Worm (Caenorhabditis elegans) whole organism, late embryonic: Measurements from ENCODE around the gene zen-4.

Experiments
- C38D4.7 ChIP-seq: fragments of 200-800 bp; sonication (Bioruptor generic); optimal IDR thresholded peaks from 2 replicates; lab custom pipeline; 2018; ENCODE audit warnings: mild to moderate bottlenecking, missing genetic modification characterization, moderate library complexity, missing compliant biosample characterization
- F13H6.1 ChIP-seq: sonication (generic microtip); optimal IDR thresholded peaks from 2 replicates; lab custom pipeline; 2016; ENCODE audit warnings: missing genetic modification characterization, missing compliant biosample characterization
- Y22D7AL.16 ChIP-seq: sonication (generic microtip); optimal IDR thresholded peaks from 2 replicates; lab custom pipeline; 2016; ENCODE audit warnings: missing genetic modification characterization, missing compliant biosample characterization
- ahr-1 ChIP-seq: sonication (generic microtip); optimal IDR thresholded peaks from 2 replicates; lab custom pipeline; 2016; ENCODE audit warnings: missing genetic modification characterization, missing compliant biosample characterization
- ceh-14 ChIP-seq: sonication (generic microtip); optimal IDR thresholded peaks from 2 replicates; lab custom pipeline; 2016; ENCODE audit warnings: missing genotype, missing genetic modification characterization, missing compliant biosample characterization
- ceh-18 ChIP-seq: sonication (generic microtip); optimal IDR thresholded peaks from 2 replicates; lab custom pipeline; 2016; ENCODE audit warnings: missing genetic modification characterization, missing compliant biosample characterization
- ceh-19 ChIP-seq: fragments of 200-800 bp; sonication (Bioruptor generic); optimal IDR thresholded peaks from 2 replicates; lab custom pipeline; 2018; ENCODE audit warnings: mild to moderate bottlenecking, missing genetic modification characterization, missing compliant biosample characterization
- ceh-2 ChIP-seq: sonication (generic microtip); optimal IDR thresholded peaks from 2 replicates; lab custom pipeline; 2016; ENCODE audit warnings: missing genotype, missing genetic modification characterization, missing compliant biosample characterization
- ceh-22 ChIP-seq: sonication (generic microtip); optimal IDR thresholded peaks from 2 replicates; lab custom pipeline; 2017; ENCODE audit warnings: missing biosample characterization, missing genetic modification characterization
- ceh-30 ChIP-seq: fragments of 150-350 bp; optimal IDR thresholded peaks from 2 replicates; lab custom pipeline; 2014; ENCODE audit warnings: missing biosample characterization, missing genetic modification characterization
- ceh-31 ChIP-seq: sonication (generic microtip); optimal IDR thresholded peaks from 2 replicates; lab custom pipeline; 2016; ENCODE audit warnings: missing genetic modification characterization, missing compliant biosample characterization
- ceh-34 ChIP-seq: sonication (generic microtip); optimal IDR thresholded peaks from 2 replicates; lab custom pipeline; 2016; ENCODE audit warnings: mild to moderate bottlenecking, missing genetic modification characterization, missing compliant biosample characterization
- ceh-48 ChIP-seq: sonication (generic microtip); optimal IDR thresholded peaks from 2 replicates; lab custom pipeline; 2016; ENCODE audit warnings: missing genetic modification characterization, inconsistent platforms, missing compliant biosample characterization
- ceh-6 ChIP-seq: fragments of 200-800 bp; sonication (Bioruptor generic); optimal IDR thresholded peaks from 2 replicates; lab custom pipeline; 2018; ENCODE audit warnings: mild to moderate bottlenecking, missing genetic modification characterization, missing compliant biosample characterization
- ceh-9 ChIP-seq: sonication (generic microtip); optimal IDR thresholded peaks from 2 replicates; lab custom pipeline; 2016; ENCODE audit warnings: mild to moderate bottlenecking, missing genetic modification characterization, inconsistent platforms, missing compliant biosample characterization
- dmd-4 ChIP-seq: sonication (generic microtip); optimal IDR thresholded peaks from 2 replicates; lab custom pipeline; 2016; ENCODE audit warnings: borderline replicate concordance, missing genetic modification characterization, missing compliant biosample characterization
- elt-2 ChIP-seq: sonication (generic microtip); optimal IDR thresholded peaks from 2 replicates; lab custom pipeline; 2016; ENCODE audit warnings: missing genetic modification reagents, missing genetic modification characterization, missing compliant biosample characterization
- fax-1 ChIP-seq: sonication (generic microtip); optimal IDR thresholded peaks from 2 replicates; lab custom pipeline; 2016; ENCODE audit warnings: missing genotype, missing genetic modification characterization, missing compliant biosample characterization
- fkh-10 ChIP-seq: fragments of 150-350 bp; optimal IDR thresholded peaks from 2 replicates; lab custom pipeline; 2014; ENCODE audit warnings: missing biosample characterization, missing genetic modification reagents, missing genetic modification characterization
- hlh-13 ChIP-seq: fragments of 200-800 bp; sonication (Bioruptor generic); optimal IDR thresholded peaks from 2 replicates; lab custom pipeline; 2018; ENCODE audit warnings: mild to moderate bottlenecking, missing genetic modification characterization, missing compliant biosample characterization
- hlh-15 ChIP-seq: sonication (generic microtip); optimal IDR thresholded peaks from 2 replicates; lab custom pipeline; 2016; ENCODE audit warnings: missing genetic modification characterization, missing compliant biosample characterization
- hlh-8 ChIP-seq: sonication (generic microtip); optimal IDR thresholded peaks from 2 replicates; lab custom pipeline; 2016; ENCODE audit warnings: missing genotype, missing genetic modification characterization, missing compliant biosample characterization
- lim-6 ChIP-seq: sonication (generic microtip); optimal IDR thresholded peaks from 2 replicates; lab custom pipeline; 2016; ENCODE audit warnings: missing genetic modification characterization, missing compliant biosample characterization
- nfya-1 ChIP-seq: sonication (generic microtip); optimal IDR thresholded peaks from 2 replicates; lab custom pipeline; 2017; ENCODE audit warnings: missing genetic modification characterization, mild to moderate bottlenecking, missing compliant biosample characterization, antibody characterized with exemption, moderate library complexity
- nhr-11 ChIP-seq: fragments of 150-350 bp; optimal IDR thresholded peaks from 2 replicates; lab custom pipeline; 2014; ENCODE audit warnings: missing biosample characterization, missing genetic modification characterization
- npax-4 ChIP-seq: sonication (generic microtip); optimal IDR thresholded peaks from 2 replicates; lab custom pipeline; 2016; ENCODE audit warnings: missing genetic modification characterization, missing compliant biosample characterization
- odd-2 ChIP-seq: sonication (generic microtip); optimal IDR thresholded peaks from 2 replicates; lab custom pipeline; 2017; ENCODE audit warnings: antibody characterized with exemption, mild to moderate bottlenecking, missing genetic modification characterization, missing compliant biosample characterization
- pat-9 ChIP-seq: fragments of 200-800 bp; sonication (Bioruptor generic); optimal IDR thresholded peaks from 2 replicates; lab custom pipeline; 2018; ENCODE audit warnings: mild to moderate bottlenecking, missing genetic modification characterization, moderate library complexity, missing compliant biosample characterization
- pax-1 ChIP-seq: fragments of 150-350 bp; optimal IDR thresholded peaks from 2 replicates; lab custom pipeline; 2014; ENCODE audit warnings: missing biosample characterization, missing genetic modification characterization
- pha-4 ChIP-seq: fragments of 150-350 bp; optimal IDR thresholded peaks from 2 replicates; lab custom pipeline; 2018; ENCODE audit warnings: missing biosample characterization, missing genetic modification reagents, missing genetic modification characterization
- pqm-1 ChIP-seq: sonication (generic microtip); optimal IDR thresholded peaks from 2 replicates; lab custom pipeline; 2016; ENCODE audit warnings: missing genetic modification characterization, missing compliant biosample characterization
- pros-1 ChIP-seq: fragments of 150-350 bp; optimal IDR thresholded peaks from 2 replicates; lab custom pipeline; 2014; ENCODE audit warnings: missing biosample characterization, missing genetic modification reagents, missing genetic modification characterization
- ref-2 ChIP-seq: sonication (generic microtip); optimal IDR thresholded peaks from 2 replicates; lab custom pipeline; 2016; ENCODE audit warnings: missing genetic modification characterization, missing compliant biosample characterization
- rnt-1 ChIP-seq: sonication (generic microtip); optimal IDR thresholded peaks from 2 replicates; lab custom pipeline; 2016; ENCODE audit warnings: missing genetic modification characterization, missing compliant biosample characterization
- sox-4 ChIP-seq: sonication (generic microtip); optimal IDR thresholded peaks from 2 replicates; lab custom pipeline; 2017; ENCODE audit warnings: mild to moderate bottlenecking, missing genetic modification characterization, inconsistent platforms, missing compliant biosample characterization
- syd-9 ChIP-seq: sonication (generic microtip); optimal IDR thresholded peaks from 2 replicates; lab custom pipeline; 2016; ENCODE audit warnings: mild to moderate bottlenecking, missing genetic modification characterization, moderate library complexity, missing compliant biosample characterization
- tbx-2 ChIP-seq: sonication (generic microtip); optimal IDR thresholded peaks from 2 replicates; lab custom pipeline; 2016; ENCODE audit warnings: missing genetic modification characterization, missing compliant biosample characterization
- tbx-7 ChIP-seq: sonication (generic microtip); optimal IDR thresholded peaks from 2 replicates; lab custom pipeline; 2016; ENCODE audit warnings: missing genotype, missing genetic modification characterization, missing compliant biosample characterization
- unc-55 ChIP-seq: sonication (generic microtip); optimal IDR thresholded peaks from 2 replicates; lab custom pipeline; 2017; ENCODE audit warnings: missing biosample characterization, missing genetic modification reagents, missing genetic modification characterization

The zen-4 gene

DNA sequence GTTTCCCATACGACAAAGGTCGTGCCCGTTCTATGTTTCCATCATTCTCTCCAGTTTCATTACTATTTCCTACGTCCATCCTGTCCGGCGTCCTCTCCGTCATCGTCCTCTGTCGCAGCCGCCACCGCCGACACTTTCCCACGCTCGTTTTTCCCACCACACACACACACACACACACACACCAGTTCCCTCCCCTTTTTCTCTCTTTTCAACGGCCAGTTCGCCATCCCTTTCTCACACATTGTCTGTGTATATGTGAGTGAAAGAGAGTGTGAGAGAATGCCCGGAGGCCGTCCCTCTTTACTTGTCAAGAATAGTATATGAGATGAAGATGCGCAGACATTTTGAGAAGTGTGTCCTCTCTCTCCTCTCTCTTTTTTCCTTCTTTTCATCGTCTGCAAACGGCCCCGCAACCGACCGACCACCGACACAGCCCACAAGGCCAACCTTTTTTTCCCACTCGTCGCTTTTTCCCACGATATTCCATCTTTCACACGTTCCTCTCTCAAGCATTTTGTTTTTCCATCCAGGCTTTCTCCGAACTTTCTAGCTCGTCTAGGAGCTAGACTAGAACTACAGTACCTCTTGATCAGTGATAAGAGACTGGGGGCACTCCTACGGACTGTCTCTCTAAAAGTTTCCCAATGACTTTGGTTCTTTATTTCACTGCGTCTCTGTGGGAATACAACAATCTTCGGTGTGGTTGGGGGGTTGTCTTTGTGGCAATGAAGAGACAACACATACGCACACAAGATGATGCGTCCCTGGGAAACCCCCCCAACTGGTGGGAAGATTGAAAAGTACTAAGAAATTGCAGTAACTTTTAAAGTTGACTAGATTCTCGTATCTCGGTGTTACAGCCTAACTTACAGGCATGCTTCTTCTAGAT, 20.7 kb upstream of the zen-4 start (continued):
- TF ChIP-seq ceh-9 = no peak
- TF ChIP-seq ceh-18 (tag; lab: Kevin White, UChicago) = peak; percentile 80
- no peak for TF ChIP-seq ahr-1 (tag; lab: Kevin White, UChicago)
- TF ChIP-seq fkh-10 = no peak
- TF ChIP-seq ceh-34 (tag; lab: Kevin White, UChicago) = peak; percentile 85
- TF ChIP-seq elt-2 (tag; lab: Kevin White, UChicago) = peak; percentile 46
- TF ChIP-seq hlh-13 (GFP tag; lab: Kevin White, UChicago) = no peak
- no peak for TF ChIP-seq pha-4
- no peak for TF ChIP-seq tbx-7 (tag; lab: Kevin White, UChicago)
- peak; percentile 72 for TF ChIP-seq rnt-1 (tag; lab: Kevin White, UChicago)
- no peak for TF ChIP-seq ceh-30 (tag; lab: Kevin White, UChicago)
- peak; percentile 73 for TF ChIP-seq nfya-1 (tag; lab: Kevin White, UChicago)
- no peak for TF ChIP-seq Y22D7AL.16 (tag; lab: Kevin White, UChicago)
- TF ChIP-seq lim-6 (tag; lab: Kevin White, UChicago) = no peak
- peak; percentile 49 for TF ChIP-seq ceh-14 (tag; lab: Kevin White, UChicago)
- peak; percentile 6 for TF ChIP-seq ceh-2
- TF ChIP-seq pros-1 = peak; percentile 45
- TF ChIP-seq pax-1 (tag; lab: Kevin White, UChicago) = no peak
- TF ChIP-seq ceh-48 (tag; lab: Kevin White, UChicago) = no peak
- peak; percentile 78 for TF ChIP-seq tbx-2 (tag; lab: Kevin White, UChicago)
- no peak for TF ChIP-seq npax-4
- no peak for TF ChIP-seq nhr-11 (tag; lab: Kevin White, UChicago)
- no peak for TF ChIP-seq unc-55
- TF ChIP-seq ceh-6 (GFP tag; lab: Kevin White, UChicago) = no peak
- peak; percentile 59 for TF ChIP-seq syd-9 (tag; lab: Kevin White, UChicago)
- peak; percentile 1 for TF ChIP-seq dmd-4
- TF ChIP-seq hlh-15 (tag; lab: Kevin White, UChicago) = no peak
- TF ChIP-seq C38D4.7 = no peak
- no peak for TF ChIP-seq hlh-8 (tag; lab: Kevin White, UChicago)
- TF ChIP-seq F13H6.1 (tag; lab: Kevin White, UChicago) = peak; percentile 65
- TF ChIP-seq ceh-19 (GFP tag; lab: Kevin White, UChicago) = peak; percentile 55
- TF ChIP-seq pat-9 = peak; percentile 26
- peak; percentile 56 for TF ChIP-seq ref-2
- no peak for TF ChIP-seq pqm-1 (tag; lab: Kevin White, UChicago)
- TF ChIP-seq fax-1 (tag; lab: Kevin White, UChicago) = no peak
- TF ChIP-seq odd-2 (tag; lab: Kevin White, UChicago) = no peak
- TF ChIP-seq, all 69 proteins: peak for 24

DNA sequence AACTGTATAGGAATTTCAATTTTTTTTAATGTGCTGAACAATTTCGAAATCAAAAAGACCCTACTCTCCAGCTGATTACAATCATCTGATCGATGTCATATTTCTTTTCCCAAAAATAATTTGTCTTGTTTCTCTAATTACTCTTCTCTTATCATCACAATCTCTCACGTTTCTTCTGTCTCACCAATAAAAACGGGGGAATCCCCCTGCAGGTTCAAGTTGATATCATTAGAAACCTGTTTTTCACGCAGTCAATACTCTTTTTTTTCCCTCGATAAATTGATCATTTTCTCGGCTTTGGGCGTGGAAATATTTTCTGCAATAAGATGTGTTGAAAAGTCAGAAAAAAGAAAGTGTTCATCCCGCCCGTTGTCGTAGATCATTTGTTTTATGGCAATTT, 18.2 kb upstream of the zen-4 start:
- no peak for TF ChIP-seq ceh-31 (tag; lab: Kevin White, UChicago)
- no peak for TF ChIP-seq sox-4 (tag; lab: Kevin White, UChicago)
- peak; percentile 55 for TF ChIP-seq elt-2 (tag; lab: Kevin White, UChicago)

DNA sequence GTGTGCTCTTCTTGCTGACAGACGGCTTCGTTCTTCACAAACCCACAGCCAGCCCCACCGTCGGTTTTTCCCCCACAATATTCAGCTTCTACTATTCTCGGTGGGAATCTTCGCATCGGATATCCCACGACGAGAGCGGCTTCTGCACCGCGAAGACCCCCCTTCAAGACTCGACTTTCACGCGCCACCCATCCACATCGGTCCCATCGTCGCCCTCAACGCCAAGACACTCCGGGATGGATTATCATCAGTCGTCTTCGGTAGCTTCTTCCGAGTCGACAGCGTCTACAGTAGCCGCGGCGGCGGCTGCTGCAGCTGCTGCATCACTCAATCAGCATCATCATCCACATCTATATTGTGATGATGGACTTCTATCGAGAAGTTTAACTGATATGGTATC, 13.6 kb upstream of the zen-4 start:
- TF ChIP-seq tbx-2 (tag; lab: Kevin White, UChicago) (peak; percentile 20), ceh-22 (tag; lab: Kevin White, UChicago) (no peak)
